Worm (Caenorhabditis elegans) whole organism, L2 larva: ENCODE measurements around the gene C04C3.14.

Experiments used
- C34F6.9 ChIP-seq: fragments of 150-350 bp; optimal IDR thresholded peaks from 2 replicates; lab custom pipeline; 2014; ENCODE audit warnings: missing biosample characterization, missing genetic modification characterization
- F13H6.1 ChIP-seq: sonication (generic microtip); optimal IDR thresholded peaks from 2 replicates; lab custom pipeline; 2016; ENCODE audit warnings: missing genetic modification characterization, missing compliant biosample characterization
- R02D3.7 ChIP-seq: fragments of 150-350 bp; optimal IDR thresholded peaks from 2 replicates; lab custom pipeline; 2014; ENCODE audit warnings: missing biosample characterization, missing genetic modification characterization
- Y55F3AM.14 ChIP-seq: fragments of 200-800 bp; sonication (Bioruptor generic); optimal IDR thresholded peaks from 2 replicates; lab custom pipeline; 2018; ENCODE audit warnings: mild to moderate bottlenecking, missing genetic modification characterization, missing compliant biosample characterization
- ZK546.5 ChIP-seq: sonication (generic microtip); optimal IDR thresholded peaks from 2 replicates; lab custom pipeline; 2017; ENCODE audit warnings: missing biosample characterization, missing genetic modification characterization
- alr-1 ChIP-seq: fragments of 150-350 bp; optimal IDR thresholded peaks from 2 replicates; lab custom pipeline; 2014; ENCODE audit warnings: missing biosample characterization, missing genetic modification characterization
- aly-2 ChIP-seq: fragments of 150-350 bp; optimal IDR thresholded peaks from 2 replicates; lab custom pipeline; 2014; ENCODE audit warnings: missing biosample characterization, missing genetic modification characterization
- ama-1 ChIP-seq: fragments of 150-350 bp; optimal IDR thresholded peaks from 2 replicates; lab custom pipeline; 2018; ENCODE audit warnings: inconsistent platforms
- blmp-1 ChIP-seq: sonication (generic microtip); optimal IDR thresholded peaks from 2 replicates; lab custom pipeline; 2017; ENCODE audit warnings: missing genetic modification characterization, mild to moderate bottlenecking, missing compliant biosample characterization, antibody characterized with exemption, moderate library complexity; ENCODE audit not compliant: insufficient read depth
- ceh-16 ChIP-seq: fragments of 150-350 bp; optimal IDR thresholded peaks from 2 replicates; lab custom pipeline; 2014; ENCODE audit warnings: missing biosample characterization, missing genetic modification characterization
- ceh-82 ChIP-seq: fragments of 150-350 bp; optimal IDR thresholded peaks from 2 replicates; lab custom pipeline; 2014; ENCODE audit warnings: missing biosample characterization, missing genetic modification characterization
- crh-2 ChIP-seq: sonication (generic microtip); optimal IDR thresholded peaks from 2 replicates; lab custom pipeline; 2017; ENCODE audit warnings: missing biosample characterization, missing genetic modification characterization
- dmd-4 ChIP-seq: sonication (generic microtip); optimal IDR thresholded peaks from 2 replicates; lab custom pipeline; 2017; ENCODE audit warnings: missing biosample characterization, missing genetic modification characterization
- egl-27 ChIP-seq: sonication (generic microtip); optimal IDR thresholded peaks from 3 replicates; lab custom pipeline; 2017; ENCODE audit warnings: missing biosample characterization, missing genetic modification reagents, missing genetic modification characterization
- elt-1 ChIP-seq: fragments of 150-350 bp; optimal IDR thresholded peaks from 2 replicates; lab custom pipeline; 2014; ENCODE audit warnings: missing biosample characterization, missing genetic modification characterization
- elt-3 ChIP-seq: sonication (generic microtip); optimal IDR thresholded peaks from 2 replicates; lab custom pipeline; 2017; ENCODE audit warnings: missing biosample characterization, missing genetic modification characterization
- fos-1 ChIP-seq: fragments of 150-350 bp; optimal IDR thresholded peaks from 2 replicates; lab custom pipeline; 2014; ENCODE audit warnings: missing biosample characterization, missing genetic modification characterization
- gmeb-1 ChIP-seq: fragments of 150-350 bp; optimal IDR thresholded peaks from 2 replicates; lab custom pipeline; 2014; ENCODE audit warnings: missing biosample characterization, missing genetic modification characterization
- lin-11 ChIP-seq: fragments of 150-350 bp; sonication (generic microtip); optimal IDR thresholded peaks from 2 replicates; lab custom pipeline; 2014; ENCODE audit warnings: missing biosample characterization, missing genetic modification characterization, inconsistent platforms, mixed read lengths
- lin-13 ChIP-seq: fragments of 150-350 bp; optimal IDR thresholded peaks from 2 replicates; lab custom pipeline; 2014; ENCODE audit warnings: missing biosample characterization, missing genetic modification reagents, missing genetic modification characterization
- lin-39 ChIP-seq: fragments of 150-350 bp; optimal IDR thresholded peaks from 2 replicates; lab custom pipeline; 2014; ENCODE audit warnings: missing biosample characterization, missing genetic modification reagents, missing genetic modification characterization
- lsy-2 ChIP-seq, 2 experiments: fragments of 150-350 bp in 1 of 2; sonication (generic microtip) in 1 of 2; optimal IDR thresholded peaks; 2 replicates each; lab custom pipeline; 2014 to 2017; ENCODE audit warnings: missing biosample characterization in 2 of 2, missing genetic modification characterization in 2 of 2
- mab-5 ChIP-seq: fragments of 150-350 bp; optimal IDR thresholded peaks from 2 replicates; lab custom pipeline; 2014; ENCODE audit warnings: missing biosample characterization, missing genetic modification characterization
- mbf-1 ChIP-seq: sonication (generic microtip); optimal IDR thresholded peaks from 2 replicates; lab custom pipeline; 2017; ENCODE audit warnings: missing biosample characterization, missing genetic modification characterization
- mdl-1 ChIP-seq, 2 experiments: fragments of 150-350 bp in 1 of 2; sonication (generic microtip) in 1 of 2; optimal IDR thresholded peaks; 2 replicates each; lab custom pipeline; 2017; ENCODE audit warnings: missing biosample characterization in 2 of 2, missing genetic modification characterization in 2 of 2
- nhr-10 ChIP-seq: sonication (generic microtip); optimal IDR thresholded peaks from 2 replicates; lab custom pipeline; 2017; ENCODE audit warnings: missing biosample characterization, missing genetic modification characterization
- nhr-11 ChIP-seq: fragments of 150-350 bp; optimal IDR thresholded peaks from 2 replicates; lab custom pipeline; 2014; ENCODE audit warnings: missing biosample characterization, missing genetic modification characterization
- nhr-12 ChIP-seq: fragments of 150-350 bp; optimal IDR thresholded peaks from 2 replicates; lab custom pipeline; 2014; ENCODE audit warnings: missing biosample characterization, missing genetic modification characterization
- nhr-129 ChIP-seq: fragments of 150-350 bp; optimal IDR thresholded peaks from 2 replicates; lab custom pipeline; 2014; ENCODE audit warnings: missing biosample characterization, missing genetic modification characterization
- nhr-21 ChIP-seq: fragments of 150-350 bp; optimal IDR thresholded peaks from 2 replicates; lab custom pipeline; 2014; ENCODE audit warnings: missing biosample characterization, missing genetic modification characterization
- nhr-23 ChIP-seq: fragments of 150-350 bp; optimal IDR thresholded peaks from 2 replicates; lab custom pipeline; 2014; ENCODE audit warnings: missing biosample characterization, missing genetic modification reagents, missing genetic modification characterization
- nhr-237 ChIP-seq: fragments of 150-350 bp; optimal IDR thresholded peaks from 2 replicates; lab custom pipeline; 2014; ENCODE audit warnings: missing biosample characterization, missing genetic modification characterization
- nhr-25 ChIP-seq: fragments of 150-350 bp; sonication (generic microtip); optimal IDR thresholded peaks from 3 replicates; lab custom pipeline; 2014; ENCODE audit warnings: missing biosample characterization, missing genetic modification characterization
- nhr-6 ChIP-seq: fragments of 150-350 bp; optimal IDR thresholded peaks from 2 replicates; lab custom pipeline; 2014; ENCODE audit warnings: missing biosample characterization, missing genetic modification characterization
- nhr-77 ChIP-seq: fragments of 150-350 bp; optimal IDR thresholded peaks from 2 replicates; lab custom pipeline; 2014; ENCODE audit warnings: missing biosample characterization, missing genetic modification characterization
- peb-1 ChIP-seq: fragments of 150-350 bp; optimal IDR thresholded peaks from 2 replicates; lab custom pipeline; 2014; ENCODE audit warnings: missing biosample characterization, missing genetic modification characterization
- sem-4 ChIP-seq: fragments of 150-350 bp; optimal IDR thresholded peaks from 2 replicates; lab custom pipeline; 2014; ENCODE audit warnings: missing biosample characterization, missing genetic modification reagents, missing genetic modification characterization
- skn-1 ChIP-seq: sonication (generic microtip); optimal IDR thresholded peaks from 2 replicates; lab custom pipeline; 2017; ENCODE audit warnings: missing biosample characterization, missing genetic modification characterization
- sma-3 ChIP-seq: sonication (generic microtip); optimal IDR thresholded peaks from 2 replicates; lab custom pipeline; 2016; ENCODE audit warnings: missing genetic modification reagents, missing genetic modification characterization, missing compliant biosample characterization
- sma-9 ChIP-seq, 2 experiments: fragments of 150-350 bp in 1 of 2; sonication (generic microtip) in 1 of 2; optimal IDR thresholded peaks; 2 replicates each; lab custom pipeline; 2014 to 2016; ENCODE audit warnings: missing genetic modification characterization in 2 of 2, mild to moderate bottlenecking in 1 of 2, missing biosample characterization in 1 of 2, missing compliant biosample characterization in 1 of 2, missing genetic modification reagents in 1 of 2, moderate library complexity in 1 of 2
- snpc-4 ChIP-seq: fragments of 150-350 bp; optimal IDR thresholded peaks from 2 replicates; lab custom pipeline; 2014; ENCODE audit warnings: missing biosample characterization, missing genetic modification characterization
- unc-39 ChIP-seq: fragments of 150-350 bp; optimal IDR thresholded peaks from 2 replicates; lab custom pipeline; 2014; ENCODE audit warnings: missing biosample characterization, missing genetic modification characterization
- unc-55 ChIP-seq: fragments of 150-350 bp; sonication (generic microtip); optimal IDR thresholded peaks from 3 replicates; lab custom pipeline; 2014; ENCODE audit warnings: missing biosample characterization, missing genetic modification reagents, missing genetic modification characterization
- unc-62 ChIP-seq: fragments of 150-350 bp; optimal IDR thresholded peaks from 2 replicates; lab custom pipeline; 2014; ENCODE audit warnings: missing biosample characterization, missing genetic modification reagents, missing genetic modification characterization
- zag-1 ChIP-seq: fragments of 150-350 bp; optimal IDR thresholded peaks from 2 replicates; lab custom pipeline; 2014; ENCODE audit warnings: missing biosample characterization, missing genetic modification characterization
- ztf-1 ChIP-seq: fragments of 200-800 bp; sonication (Bioruptor generic); conservative IDR thresholded peaks from 2 replicates; pipeline ENCODE4 v1.3.6; 2022; ENCODE audit warnings: missing genetic modification characterization, missing compliant biosample characterization
- ztf-11 ChIP-seq: sonication (generic microtip); optimal IDR thresholded peaks from 2 replicates; lab custom pipeline; 2017; ENCODE audit warnings: missing biosample characterization, missing genetic modification characterization
- ztf-4 ChIP-seq: fragments of 150-350 bp; optimal IDR thresholded peaks from 2 replicates; lab custom pipeline; 2014; ENCODE audit warnings: missing biosample characterization, missing genetic modification characterization

The C04C3.14 gene

ce11 chrIV:3384047-3384446 lies 11.6 kb upstream of the C04C3.14 start, which contains the start of gene B0546.4:
Gene B0546.4 (minus strand): TSS chrIV:3384147.
- TF ChIP-seq nhr-11: no peak
- TF ChIP-seq unc-62 (GFP tag; lab: Kevin White, UChicago): no peak
- TF ChIP-seq nhr-21 (tag; lab: Kevin White, UChicago): no peak
- no peak for TF ChIP-seq zag-1 (tag; lab: Kevin White, UChicago)
- TF ChIP-seq lin-39 (tag; lab: Kevin White, UChicago): no peak
- no peak for TF ChIP-seq ztf-11 (tag; lab: Kevin White, UChicago)
- TF ChIP-seq nhr-10 (tag; lab: Kevin White, UChicago): no peak
- no peak for TF ChIP-seq lin-13 (GFP tag; lab: Kevin White, UChicago)
- no peak for TF ChIP-seq blmp-1
- no peak for TF ChIP-seq nhr-129 (tag; lab: Kevin White, UChicago)
- no peak for TF ChIP-seq elt-1
- TF ChIP-seq F13H6.1 (tag; lab: Kevin White, UChicago): no peak
- no peak for TF ChIP-seq nhr-12 (tag; lab: Kevin White, UChicago)
- no peak for TF ChIP-seq skn-1 (tag; lab: Kevin White, UChicago)
- TF ChIP-seq mab-5: no peak
- no peak for TF ChIP-seq egl-27

- TF ChIP-seq ceh-82 (tag; lab: Kevin White, UChicago) (peak; percentile 71), C34F6.9 (tag; lab: Kevin White, UChicago) (peak; percentile 96), lsy-2 (tag; optimal IDR thresholded peaks at IDR 0.05; lab: Kevin White, UChicago) (peak; percentile 85 to 96), dmd-4 (no peak), alr-1 (tag; lab: Kevin White, UChicago) (no peak), ztf-11 (tag; lab: Kevin White, UChicago) (no peak), ama-1 (lab: Kevin White, UChicago) (no peak), crh-2 (peak; percentile 92), elt-3 (tag; lab: Kevin White, UChicago) (no peak), ztf-4 (tag; lab: Kevin White, UChicago) (peak; percentile 81), sma-9 (GFP tag; optimal IDR thresholded peaks at IDR 0.05; lab: Kevin White, UChicago) (peak; percentile 88), sma-9 (tag; optimal IDR thresholded peaks at IDR 0.05; lab: Kevin White, UChicago) (no peak), gmeb-1 (tag; lab: Kevin White, UChicago) (peak; percentile 88), mab-5 (peak; percentile 79), Y55F3AM.14 (GFP tag; lab: Kevin White, UChicago) (peak; percentile 70), unc-39 (tag; lab: Kevin White, UChicago) (no peak), blmp-1 (peak; percentile 95), lin-39 (tag; lab: Kevin White, UChicago) (no peak), aly-2 (tag; lab: Kevin White, UChicago) (no peak), nhr-25 (tag; lab: Kevin White, UChicago) (peak; percentile 90), nhr-77 (tag; lab: Kevin White, UChicago) (no peak), mdl-1 (tag; optimal IDR thresholded peaks at IDR 0.05; lab: Kevin White, UChicago) (peak; percentile 75 to 93), lin-13 (GFP tag; lab: Kevin White, UChicago) (peak; percentile 81), nhr-11 (no peak), nhr-21 (tag; lab: Kevin White, UChicago) (peak; percentile 91), R02D3.7 (tag; lab: Kevin White, UChicago) (no peak), ZK546.5 (tag; lab: Kevin White, UChicago) (no peak), sma-3 (GFP tag; lab: Kevin White, UChicago) (peak; percentile 87), snpc-4 (tag; lab: Kevin White, UChicago) (peak; percentile 25), nhr-237 (tag; lab: Kevin White, UChicago) (peak; percentile 4), lin-11 (peak; percentile 86), ceh-16 (tag; lab: Kevin White, UChicago) (peak; percentile 16), zag-1 (tag; lab: Kevin White, UChicago) (peak; percentile 48), unc-55 (GFP tag; lab: Kevin White, UChicago) (peak; percentile 84), unc-62 (GFP tag; lab: Kevin White, UChicago) (no peak), sem-4 (tag; lab: Kevin White, UChicago) (peak; percentile 84), nhr-12 (tag; lab: Kevin White, UChicago) (no peak), fos-1 (peak; percentile 68), F13H6.1 (tag; lab: Kevin White, UChicago) (peak; percentile 94), nhr-6 (peak; percentile 72), egl-27 (peak; percentile 82), ztf-1 (no peak), nhr-10 (tag; lab: Kevin White, UChicago) (peak; percentile 9), nhr-129 (tag; lab: Kevin White, UChicago) (peak; percentile 84), nhr-23 (tag; lab: Kevin White, UChicago) (no peak), peb-1 (tag; lab: Kevin White, UChicago) (no peak), elt-1 (no peak), skn-1 (tag; lab: Kevin White, UChicago) (no peak), mbf-1 (tag; lab: Kevin White, UChicago) (no peak)
Measured at ce11 chrIV:3384593-3384992, 11.1 kb upstream of the C04C3.14 start.
